Fruit fly (Drosophila melanogaster) whole organism, embryonic: ENCODE data around the gene Ugt49B2.

ENCODE experiments used
- Ada2b ChIP-seq: fragments of 200-800 bp; sonication (Bioruptor generic); IDR thresholded peaks from 2 replicates; pipeline ENCODE4 v1.3.6; 2022; ENCODE audit warnings: missing biosample characterization, missing genetic modification characterization
- Bdp1 ChIP-seq: fragments of 200-800 bp; sonication (Bioruptor generic); optimal IDR thresholded peaks from 3 replicates; lab custom pipeline; 2016; ENCODE audit warnings: missing biosample characterization, missing genetic modification characterization
- CG10267 ChIP-seq: fragments of 200-800 bp; sonication (Bioruptor generic); optimal IDR thresholded peaks from 2 replicates; lab custom pipeline; 2018; ENCODE audit warnings: missing biosample characterization, mild to moderate bottlenecking, missing genetic modification characterization, moderate library complexity
- CG10274 ChIP-seq: fragments of 200-800 bp; sonication (Bioruptor generic); optimal IDR thresholded peaks from 3 replicates; lab custom pipeline; 2017; ENCODE audit warnings: missing biosample characterization, mild to moderate bottlenecking, missing genetic modification characterization
- CG11696 ChIP-seq: fragments of 200-800 bp; sonication (Bioruptor generic); IDR thresholded peaks from 2 replicates; pipeline ENCODE4 v1.3.6; 2022; ENCODE audit warnings: missing biosample characterization, missing genetic modification characterization
- CG12104 ChIP-seq: fragments of 200-800 bp; sonication (Bioruptor generic); optimal IDR thresholded peaks from 3 replicates; lab custom pipeline; 2016; ENCODE audit warnings: missing biosample characterization, missing genetic modification characterization
- CG12219 ChIP-seq: fragments of 200-800 bp; sonication (Bioruptor generic); optimal IDR thresholded peaks from 3 replicates; lab custom pipeline; 2018; ENCODE audit warnings: missing biosample characterization, mild to moderate bottlenecking, missing genetic modification characterization
- CG13287 ChIP-seq: fragments of 200-800 bp; sonication (Bioruptor generic); IDR thresholded peaks from 2 replicates; pipeline ENCODE4 v1.3.6; 2022; ENCODE audit warnings: missing biosample characterization, missing genetic modification characterization; ENCODE audit not compliant: partially characterized antibody
- CG14710 ChIP-seq: fragments of 200-800 bp; sonication (Bioruptor generic); optimal IDR thresholded peaks from 3 replicates; lab custom pipeline; 2019; ENCODE audit warnings: missing biosample characterization, mild to moderate bottlenecking, missing genetic modification characterization, moderate library complexity
- CG17385 ChIP-seq: fragments of 200-800 bp; sonication (Bioruptor generic); optimal IDR thresholded peaks from 3 replicates; lab custom pipeline; 2018; ENCODE audit warnings: missing biosample characterization, mild to moderate bottlenecking, missing genetic modification characterization
- CG17568 ChIP-seq: fragments of 200-800 bp; sonication (Bioruptor generic); optimal IDR thresholded peaks from 2 replicates; lab custom pipeline; 2018; ENCODE audit warnings: missing biosample characterization, mild to moderate bottlenecking, missing genetic modification characterization, moderate library complexity
- CG17829 ChIP-seq: fragments of 200-800 bp; optimal IDR thresholded peaks from 2 replicates; lab custom pipeline; 2019; ENCODE audit warnings: missing biosample characterization, mild to moderate bottlenecking, missing genetic modification characterization, moderate library complexity
- CG18619 ChIP-seq: fragments of 200-800 bp; sonication (Bioruptor generic); optimal IDR thresholded peaks from 3 replicates; lab custom pipeline; 2017; ENCODE audit warnings: missing biosample characterization, mild to moderate bottlenecking, missing genetic modification characterization
- CG32532 ChIP-seq: fragments of 200-800 bp; sonication (Bioruptor generic); IDR thresholded peaks from 2 replicates; pipeline ENCODE4 v1.3.6; 2022; ENCODE audit warnings: missing biosample characterization, missing genetic modification characterization
- CG42726 ChIP-seq: fragments of 200-800 bp; sonication (Bioruptor generic); IDR thresholded peaks from 2 replicates; pipeline ENCODE4 v1.3.6; 2022; ENCODE audit warnings: missing biosample characterization, missing genetic modification characterization; ENCODE audit not compliant: partially characterized antibody
- CG5245 ChIP-seq: fragments of 200-800 bp; sonication (Bioruptor generic); optimal IDR thresholded peaks from 3 replicates; lab custom pipeline; 2016; ENCODE audit warnings: missing biosample characterization, missing genetic modification characterization
- CG6791 ChIP-seq: fragments of 200-800 bp; sonication (Bioruptor generic); IDR thresholded peaks from 3 replicates; pipeline ENCODE4 v1.3.6; 2022; ENCODE audit warnings: missing biosample characterization, missing genetic modification characterization; ENCODE audit not compliant: partially characterized antibody
- CHES-1-like ChIP-seq: fragments of 200-800 bp; sonication (Bioruptor generic); optimal IDR thresholded peaks from 2 replicates; lab custom pipeline; 2016; ENCODE audit warnings: missing biosample characterization, missing genetic modification characterization
- D ChIP-seq, 2 experiments: fragments of 200-800 bp in 1 of 2; fragments of >200 bp in 1 of 2; sonication (Bioruptor generic) in 1 of 2; optimal IDR thresholded peaks; 2 replicates in 1 of 2; 3 replicates in 1 of 2; lab custom pipeline; 2017; ENCODE audit warnings: mild to moderate bottlenecking in 1 of 2, missing biosample characterization in 1 of 2, missing genetic modification characterization in 1 of 2, missing genetic modification reagents in 1 of 2
- Elba2 ChIP-seq: fragments of 200-800 bp; sonication (Bioruptor generic); optimal IDR thresholded peaks from 3 replicates; lab custom pipeline; 2016; ENCODE audit warnings: missing biosample characterization, missing genetic modification characterization
- H15 ChIP-seq: fragments of 200-800 bp; sonication (Bioruptor generic); IDR thresholded peaks from 3 replicates; pipeline ENCODE4 v1.3.6; 2022; ENCODE audit warnings: missing biosample characterization, missing genetic modification characterization
- HLHmδ ChIP-seq: fragments of 200-800 bp; sonication (Bioruptor generic); optimal IDR thresholded peaks from 2 replicates; lab custom pipeline; 2018; ENCODE audit warnings: missing biosample characterization, mild to moderate bottlenecking, missing genetic modification characterization, moderate library complexity
- Hr39 ChIP-seq: fragments of >200 bp; optimal IDR thresholded peaks from 2 replicates; lab custom pipeline; 2017
- Hr51 ChIP-seq, 2 experiments: fragments of 200-800 bp; sonication (Bioruptor generic); optimal IDR thresholded peaks; 2 replicates in 1 of 2; 3 replicates in 1 of 2; lab custom pipeline; 2016 to 2018; ENCODE audit warnings: missing biosample characterization in 2 of 2, missing genetic modification characterization in 2 of 2, mild to moderate bottlenecking in 1 of 2, moderate library complexity in 1 of 2
- NK7.1 ChIP-seq: fragments of 200-800 bp; sonication (Bioruptor generic); optimal IDR thresholded peaks from 3 replicates; lab custom pipeline; 2016; ENCODE audit warnings: missing biosample characterization, missing genetic modification characterization
- Nf-YB ChIP-seq: fragments of 200-800 bp; sonication (Bioruptor generic); optimal IDR thresholded peaks from 3 replicates; lab custom pipeline; 2019; ENCODE audit warnings: missing biosample characterization, mild to moderate bottlenecking, missing genetic modification characterization, moderate library complexity
- NfI ChIP-seq: fragments of 200-800 bp; sonication (Bioruptor generic); optimal IDR thresholded peaks from 3 replicates; lab custom pipeline; 2018; ENCODE audit warnings: missing biosample characterization, mild to moderate bottlenecking, missing genetic modification characterization, moderate library complexity
- Ravus ChIP-seq: fragments of 200-800 bp; sonication (Bioruptor generic); IDR thresholded peaks from 2 replicates; pipeline ENCODE4 v1.3.6; 2022; ENCODE audit warnings: missing biosample characterization, missing genetic modification characterization
- Sry-δ ChIP-seq: fragments of 200-800 bp; sonication (Bioruptor generic); optimal IDR thresholded peaks from 2 replicates; lab custom pipeline; 2016; ENCODE audit warnings: missing biosample characterization, missing genetic modification characterization
- Stat92E ChIP-seq, 3 experiments: fragments of >200 bp in 2 of 3; fragments of 200-800 bp in 1 of 3; sonication (Bioruptor generic) in 1 of 3; optimal IDR thresholded peaks; 2 replicates each; lab custom pipeline; 2017 to 2019; ENCODE audit warnings: missing biosample characterization in 3 of 3, missing genetic modification characterization in 3 of 3, mild to moderate bottlenecking in 1 of 3, moderate library complexity in 1 of 3
- br ChIP-seq: fragments of >200 bp; optimal IDR thresholded peaks from 2 replicates; lab custom pipeline; 2017
- chinmo ChIP-seq: fragments of 200-800 bp; sonication (Bioruptor generic); IDR thresholded peaks from 4 replicates; pipeline ENCODE4 v1.3.6; 2022; ENCODE audit warnings: missing biosample characterization, missing genetic modification characterization; ENCODE audit not compliant: partially characterized antibody
- crp ChIP-seq, 2 experiments: fragments of 200-800 bp; sonication (Bioruptor generic); optimal IDR thresholded peaks; 2 replicates in 1 of 2; 3 replicates in 1 of 2; lab custom pipeline; 2017; ENCODE audit warnings: missing biosample characterization in 2 of 2, missing genetic modification characterization in 2 of 2, mild to moderate bottlenecking in 1 of 2, moderate library complexity in 1 of 2
- cwo ChIP-seq: fragments of 200-800 bp; sonication (Bioruptor generic); optimal IDR thresholded peaks from 3 replicates; lab custom pipeline; 2017; ENCODE audit warnings: missing biosample characterization, missing genetic modification characterization, mild to moderate bottlenecking, moderate library complexity, missing genetic modification reagents
- dimm ChIP-seq: fragments of 200-800 bp; sonication (Bioruptor generic); IDR thresholded peaks from 2 replicates; pipeline ENCODE4 v1.3.6; 2022; ENCODE audit warnings: missing biosample characterization, missing genetic modification characterization
- dmrt11E ChIP-seq: fragments of 200-800 bp; sonication (Bioruptor generic); optimal IDR thresholded peaks from 3 replicates; lab custom pipeline; 2018; ENCODE audit warnings: missing biosample characterization, mild to moderate bottlenecking, missing genetic modification characterization, moderate library complexity
- exex ChIP-seq: fragments of 200-800 bp; sonication (Bioruptor generic); optimal IDR thresholded peaks from 4 replicates; lab custom pipeline; 2018; ENCODE audit warnings: missing biosample characterization, mild to moderate bottlenecking, missing genetic modification characterization, moderate library complexity
- fd64A ChIP-seq: fragments of 200-800 bp; sonication (Bioruptor generic); optimal IDR thresholded peaks from 3 replicates; lab custom pipeline; 2018; ENCODE audit warnings: missing biosample characterization, mild to moderate bottlenecking, missing genetic modification characterization
- gem ChIP-seq: fragments of 200-800 bp; sonication (Bioruptor generic); optimal IDR thresholded peaks from 2 replicates; lab custom pipeline; 2019; ENCODE audit warnings: missing biosample characterization, mild to moderate bottlenecking, missing genetic modification characterization, moderate library complexity
- grn ChIP-seq: fragments of 200-800 bp; sonication (Bioruptor generic); optimal IDR thresholded peaks from 3 replicates; lab custom pipeline; 2017; ENCODE audit warnings: missing biosample characterization, missing genetic modification characterization
- lab ChIP-seq: fragments of 200-800 bp; sonication (Bioruptor generic); optimal IDR thresholded peaks from 3 replicates; lab custom pipeline; 2017; ENCODE audit warnings: missing biosample characterization, missing genetic modification characterization, mild to moderate bottlenecking, moderate library complexity, missing genetic modification reagents
- pan ChIP-seq, 4 experiments: fragments of >200 bp in 3 of 4; fragments of 200-800 bp in 1 of 4; sonication (Bioruptor generic) in 1 of 4; optimal IDR thresholded peaks in 3 of 4; IDR thresholded peaks in 1 of 4; 2 replicates each; pipeline versions ENCODE4 v1.3.6 to Lab custom; 2017 to 2022; ENCODE audit warnings: missing biosample characterization in 2 of 4, missing genetic modification characterization in 2 of 4, mixed read lengths in 1 of 4
- sc ChIP-seq, 3 experiments: fragments of >200 bp in 2 of 3; fragments of 200-800 bp in 1 of 3; sonication (Bioruptor generic) in 1 of 3; optimal IDR thresholded peaks; 2 replicates in 2 of 3; 3 replicates in 1 of 3; lab custom pipeline; 2017; ENCODE audit warnings: mild to moderate bottlenecking in 1 of 3, missing biosample characterization in 1 of 3, missing genetic modification characterization in 1 of 3, missing genetic modification reagents in 1 of 3
- slou ChIP-seq: fragments of 200-800 bp; sonication (Bioruptor generic); optimal IDR thresholded peaks from 3 replicates; lab custom pipeline; 2016; ENCODE audit warnings: missing biosample characterization, missing genetic modification characterization
- sob ChIP-seq: fragments of 200-800 bp; sonication (Bioruptor generic); IDR thresholded peaks from 2 replicates; pipeline ENCODE4 v1.3.6; 2022; ENCODE audit warnings: missing biosample characterization, missing genetic modification characterization
- tgo ChIP-seq: fragments of 200-800 bp; sonication (Bioruptor generic); IDR thresholded peaks from 3 replicates; pipeline ENCODE4 v1.3.6; 2022; ENCODE audit warnings: missing biosample characterization, missing genetic modification characterization
- toy ChIP-seq: fragments of 200-800 bp; sonication (Bioruptor generic); IDR thresholded peaks from 2 replicates; pipeline ENCODE4 v1.3.6; 2022; ENCODE audit warnings: missing biosample characterization, missing genetic modification characterization
- tx ChIP-seq: fragments of 200-800 bp; sonication (Bioruptor generic); optimal IDR thresholded peaks from 2 replicates; lab custom pipeline; 2016; ENCODE audit warnings: missing biosample characterization, missing genetic modification characterization

Gene Ugt49B2

DNA sequence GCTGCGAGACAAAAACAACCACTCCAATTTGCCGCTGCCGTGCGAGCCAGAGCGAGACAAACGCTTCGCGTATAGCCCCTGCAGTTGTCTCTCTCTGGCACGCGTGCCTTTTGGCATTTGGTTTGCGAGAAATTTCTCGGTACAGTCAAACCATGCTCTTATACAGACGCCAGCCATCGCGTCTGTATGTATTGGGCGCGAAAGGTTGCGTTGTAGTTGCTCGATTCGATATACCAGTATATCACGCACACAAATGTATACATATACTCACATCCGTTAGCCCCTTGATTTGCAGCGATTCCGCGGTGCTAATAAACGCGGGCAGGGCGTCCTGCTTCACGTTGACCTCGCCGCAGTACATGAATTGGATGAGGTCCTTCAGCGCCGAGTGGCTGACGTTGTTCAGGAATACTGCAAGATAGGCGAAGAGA is 23.2 kb downstream of the Ugt49B2 start (continued):
- peak; percentile 93 for TF ChIP-seq chinmo (GFP tag; lab: Robert Waterston, UW)
- TF ChIP-seq br (lab: Kevin White, UChicago): no peak
- peak; percentile 52; the same call in 1 of the 2 replicates for TF ChIP-seq sob (GFP tag; lab: Robert Waterston, UW)
- TF ChIP-seq CG17385 (GFP tag; lab: Kevin White, UChicago): peak; percentile 55
- peak; percentile 72 for TF ChIP-seq Nf-YB (GFP tag; lab: Kevin White, UChicago)
- peak; percentile 54; the same call in 1 of the 2 replicates for TF ChIP-seq CG32532 (GFP tag; lab: Robert Waterston, UW)
- TF ChIP-seq CG17568: peak; percentile 20
- no peak for TF ChIP-seq Ravus (GFP tag; lab: Robert Waterston, UW)
- TF ChIP-seq CHES-1-like: peak; percentile 6
- peak in 1 of 3 experiments; percentile 83 for TF ChIP-seq Stat92E (GFP tag; optimal IDR thresholded peaks at IDR 0.05; lab: Kevin White, UChicago)
- peak; percentile 66; the same call in 2 of the 3 replicates for TF ChIP-seq CG6791 (GFP tag; lab: Robert Waterston, UW)
- TF ChIP-seq CG14710 (tag; lab: Kevin White, UChicago): no peak
- no peak for TF ChIP-seq Ada2b (GFP tag; lab: Robert Waterston, UW)
- no peak for TF ChIP-seq gem (tag; lab: Kevin White, UChicago)
- TF ChIP-seq CG18619 (GFP tag; lab: Kevin White, UChicago): no peak
- TF ChIP-seq D (optimal IDR thresholded peaks at IDR 0.05; lab: Kevin White, UChicago): peak; percentile 92
- no peak for TF ChIP-seq D (GFP tag; optimal IDR thresholded peaks at IDR 0.05; lab: Kevin White, UChicago)
- TF ChIP-seq cwo (GFP tag; lab: Kevin White, UChicago): no peak
- TF ChIP-seq dmrt11E (tag; lab: Kevin White, UChicago): no peak
- no peak for TF ChIP-seq tgo (GFP tag; lab: Robert Waterston, UW)
- peak in 1 of 2 experiments; percentile 82 for TF ChIP-seq Hr51 (GFP tag; optimal IDR thresholded peaks at IDR 0.05; lab: Kevin White, UChicago)
- TF ChIP-seq sc (optimal IDR thresholded peaks at IDR 0.05; lab: Kevin White, UChicago): no peak
- no peak for TF ChIP-seq sc (GFP tag; optimal IDR thresholded peaks at IDR 0.05; lab: Kevin White, UChicago)
- peak; percentile 25 for TF ChIP-seq CG10267 (tag; lab: Kevin White, UChicago)
- TF ChIP-seq CG42726 (GFP tag; lab: Robert Waterston, UW): no peak
- TF ChIP-seq lab (GFP tag; lab: Kevin White, UChicago): no peak
- peak; percentile 31 for TF ChIP-seq NK7.1 (GFP tag; lab: Kevin White, UChicago)
- TF ChIP-seq dimm (GFP tag; lab: Robert Waterston, UW): no peak
- TF ChIP-seq tx (GFP tag; lab: Kevin White, UChicago): no peak
- TF ChIP-seq CG12104 (GFP tag; lab: Kevin White, UChicago): no peak
- TF ChIP-seq Sry-δ: no peak
- TF ChIP-seq grn: no peak
- no peak for TF ChIP-seq exex
- TF ChIP-seq Elba2 (GFP tag; lab: Kevin White, UChicago): no peak
- TF ChIP-seq HLHmδ: peak; percentile 65
- no peak for TF ChIP-seq slou (GFP tag; lab: Kevin White, UChicago)
- TF ChIP-seq CG12219: peak; percentile 39
- no peak for TF ChIP-seq Bdp1 (GFP tag; lab: Kevin White, UChicago)
- peak; percentile 45 for TF ChIP-seq CG17829 (tag; lab: Kevin White, UChicago)
- no peak for TF ChIP-seq CG5245 (GFP tag; lab: Kevin White, UChicago)
- no peak for TF ChIP-seq toy (GFP tag; lab: Robert Waterston, UW)
- no peak for TF ChIP-seq pan (optimal IDR thresholded peaks at IDR 0.05; lab: Kevin White, UChicago)
- peak in 1 of 2 experiments; percentile 6 for TF ChIP-seq pan (GFP tag; optimal IDR thresholded peaks at IDR 0.05 in 1 of 2, IDR thresholded peaks at IDR 0.05 in 1 of 2)
- TF ChIP-seq crp (GFP tag; optimal IDR thresholded peaks at IDR 0.05; lab: Kevin White, UChicago): no peak
- TF ChIP-seq CG11696: no peak
- TF ChIP-seq CG10274 (GFP tag; lab: Kevin White, UChicago): no peak
- no peak for TF ChIP-seq H15 (GFP tag; lab: Robert Waterston, UW)
- no peak for TF ChIP-seq fd64A
- peak; percentile 40 for TF ChIP-seq NfI (GFP tag; lab: Kevin White, UChicago)
- no peak for TF ChIP-seq Hr39 (lab: Kevin White, UChicago)
- peak; percentile 75 for TF ChIP-seq CG13287 (GFP tag; lab: Robert Waterston, UW)
